Worm (Caenorhabditis elegans) whole organism, L2 larva: ENCODE measurements around the gene Y51H7C.7.

Source experiments
- F13H6.1 ChIP-seq: sonication (generic microtip); optimal IDR thresholded peaks from 2 replicates; lab custom pipeline; 2016; ENCODE audit warnings: missing genetic modification characterization, missing compliant biosample characterization
- R02D3.7 ChIP-seq: fragments of 150-350 bp; optimal IDR thresholded peaks from 2 replicates; lab custom pipeline; 2014; ENCODE audit warnings: missing biosample characterization, missing genetic modification characterization
- Y55F3AM.14 ChIP-seq: fragments of 200-800 bp; sonication (Bioruptor generic); optimal IDR thresholded peaks from 2 replicates; lab custom pipeline; 2018; ENCODE audit warnings: mild to moderate bottlenecking, missing genetic modification characterization, missing compliant biosample characterization
- ZK546.5 ChIP-seq: sonication (generic microtip); optimal IDR thresholded peaks from 2 replicates; lab custom pipeline; 2017; ENCODE audit warnings: missing biosample characterization, missing genetic modification characterization
- aly-2 ChIP-seq: fragments of 150-350 bp; optimal IDR thresholded peaks from 2 replicates; lab custom pipeline; 2014; ENCODE audit warnings: missing biosample characterization, missing genetic modification characterization
- ama-1 ChIP-seq: fragments of 150-350 bp; optimal IDR thresholded peaks from 2 replicates; lab custom pipeline; 2018; ENCODE audit warnings: inconsistent platforms
- blmp-1 ChIP-seq: sonication (generic microtip); optimal IDR thresholded peaks from 2 replicates; lab custom pipeline; 2017; ENCODE audit warnings: missing genetic modification characterization, mild to moderate bottlenecking, missing compliant biosample characterization, antibody characterized with exemption, moderate library complexity; ENCODE audit not compliant: insufficient read depth
- ceh-16 ChIP-seq: fragments of 150-350 bp; optimal IDR thresholded peaks from 2 replicates; lab custom pipeline; 2014; ENCODE audit warnings: missing biosample characterization, missing genetic modification characterization
- ceh-82 ChIP-seq: fragments of 150-350 bp; optimal IDR thresholded peaks from 2 replicates; lab custom pipeline; 2014; ENCODE audit warnings: missing biosample characterization, missing genetic modification characterization
- crh-2 ChIP-seq: sonication (generic microtip); optimal IDR thresholded peaks from 2 replicates; lab custom pipeline; 2017; ENCODE audit warnings: missing biosample characterization, missing genetic modification characterization
- dmd-4 ChIP-seq: sonication (generic microtip); optimal IDR thresholded peaks from 2 replicates; lab custom pipeline; 2017; ENCODE audit warnings: missing biosample characterization, missing genetic modification characterization
- egl-27 ChIP-seq: sonication (generic microtip); optimal IDR thresholded peaks from 3 replicates; lab custom pipeline; 2017; ENCODE audit warnings: missing biosample characterization, missing genetic modification reagents, missing genetic modification characterization
- elt-1 ChIP-seq: fragments of 150-350 bp; optimal IDR thresholded peaks from 2 replicates; lab custom pipeline; 2014; ENCODE audit warnings: missing biosample characterization, missing genetic modification characterization
- fos-1 ChIP-seq: fragments of 150-350 bp; optimal IDR thresholded peaks from 2 replicates; lab custom pipeline; 2014; ENCODE audit warnings: missing biosample characterization, missing genetic modification characterization
- lin-13 ChIP-seq: fragments of 150-350 bp; optimal IDR thresholded peaks from 2 replicates; lab custom pipeline; 2014; ENCODE audit warnings: missing biosample characterization, missing genetic modification reagents, missing genetic modification characterization
- lin-39 ChIP-seq: fragments of 150-350 bp; optimal IDR thresholded peaks from 2 replicates; lab custom pipeline; 2014; ENCODE audit warnings: missing biosample characterization, missing genetic modification reagents, missing genetic modification characterization
- lsy-2 ChIP-seq, 2 experiments: fragments of 150-350 bp in 1 of 2; sonication (generic microtip) in 1 of 2; optimal IDR thresholded peaks; 2 replicates each; lab custom pipeline; 2014 to 2017; ENCODE audit warnings: missing biosample characterization in 2 of 2, missing genetic modification characterization in 2 of 2
- mab-5 ChIP-seq: fragments of 150-350 bp; optimal IDR thresholded peaks from 2 replicates; lab custom pipeline; 2014; ENCODE audit warnings: missing biosample characterization, missing genetic modification characterization
- mbf-1 ChIP-seq: sonication (generic microtip); optimal IDR thresholded peaks from 2 replicates; lab custom pipeline; 2017; ENCODE audit warnings: missing biosample characterization, missing genetic modification characterization
- mdl-1 ChIP-seq, 2 experiments: fragments of 150-350 bp in 1 of 2; sonication (generic microtip) in 1 of 2; optimal IDR thresholded peaks; 2 replicates each; lab custom pipeline; 2017; ENCODE audit warnings: missing biosample characterization in 2 of 2, missing genetic modification characterization in 2 of 2
- nhr-10 ChIP-seq: sonication (generic microtip); optimal IDR thresholded peaks from 2 replicates; lab custom pipeline; 2017; ENCODE audit warnings: missing biosample characterization, missing genetic modification characterization
- nhr-11 ChIP-seq: fragments of 150-350 bp; optimal IDR thresholded peaks from 2 replicates; lab custom pipeline; 2014; ENCODE audit warnings: missing biosample characterization, missing genetic modification characterization
- nhr-12 ChIP-seq: fragments of 150-350 bp; optimal IDR thresholded peaks from 2 replicates; lab custom pipeline; 2014; ENCODE audit warnings: missing biosample characterization, missing genetic modification characterization
- nhr-129 ChIP-seq: fragments of 150-350 bp; optimal IDR thresholded peaks from 2 replicates; lab custom pipeline; 2014; ENCODE audit warnings: missing biosample characterization, missing genetic modification characterization
- nhr-21 ChIP-seq: fragments of 150-350 bp; optimal IDR thresholded peaks from 2 replicates; lab custom pipeline; 2014; ENCODE audit warnings: missing biosample characterization, missing genetic modification characterization
- nhr-237 ChIP-seq: fragments of 150-350 bp; optimal IDR thresholded peaks from 2 replicates; lab custom pipeline; 2014; ENCODE audit warnings: missing biosample characterization, missing genetic modification characterization
- nhr-25 ChIP-seq: fragments of 150-350 bp; sonication (generic microtip); optimal IDR thresholded peaks from 3 replicates; lab custom pipeline; 2014; ENCODE audit warnings: missing biosample characterization, missing genetic modification characterization
- nhr-77 ChIP-seq: fragments of 150-350 bp; optimal IDR thresholded peaks from 2 replicates; lab custom pipeline; 2014; ENCODE audit warnings: missing biosample characterization, missing genetic modification characterization
- peb-1 ChIP-seq: fragments of 150-350 bp; optimal IDR thresholded peaks from 2 replicates; lab custom pipeline; 2014; ENCODE audit warnings: missing biosample characterization, missing genetic modification characterization
- sem-4 ChIP-seq: fragments of 150-350 bp; optimal IDR thresholded peaks from 2 replicates; lab custom pipeline; 2014; ENCODE audit warnings: missing biosample characterization, missing genetic modification reagents, missing genetic modification characterization
- sma-3 ChIP-seq: sonication (generic microtip); optimal IDR thresholded peaks from 2 replicates; lab custom pipeline; 2016; ENCODE audit warnings: missing genetic modification reagents, missing genetic modification characterization, missing compliant biosample characterization
- sma-9 ChIP-seq, 2 experiments: fragments of 150-350 bp in 1 of 2; sonication (generic microtip) in 1 of 2; optimal IDR thresholded peaks; 2 replicates each; lab custom pipeline; 2014 to 2016; ENCODE audit warnings: missing genetic modification characterization in 2 of 2, mild to moderate bottlenecking in 1 of 2, missing biosample characterization in 1 of 2, missing compliant biosample characterization in 1 of 2, missing genetic modification reagents in 1 of 2, moderate library complexity in 1 of 2
- snpc-4 ChIP-seq: fragments of 150-350 bp; optimal IDR thresholded peaks from 2 replicates; lab custom pipeline; 2014; ENCODE audit warnings: missing biosample characterization, missing genetic modification characterization
- unc-55 ChIP-seq: fragments of 150-350 bp; sonication (generic microtip); optimal IDR thresholded peaks from 3 replicates; lab custom pipeline; 2014; ENCODE audit warnings: missing biosample characterization, missing genetic modification reagents, missing genetic modification characterization
- unc-62 ChIP-seq: fragments of 150-350 bp; optimal IDR thresholded peaks from 2 replicates; lab custom pipeline; 2014; ENCODE audit warnings: missing biosample characterization, missing genetic modification reagents, missing genetic modification characterization
- zag-1 ChIP-seq: fragments of 150-350 bp; optimal IDR thresholded peaks from 2 replicates; lab custom pipeline; 2014; ENCODE audit warnings: missing biosample characterization, missing genetic modification characterization
- ztf-1 ChIP-seq: fragments of 200-800 bp; sonication (Bioruptor generic); conservative IDR thresholded peaks from 2 replicates; pipeline ENCODE4 v1.3.6; 2022; ENCODE audit warnings: missing genetic modification characterization, missing compliant biosample characterization
- ztf-4 ChIP-seq: fragments of 150-350 bp; optimal IDR thresholded peaks from 2 replicates; lab custom pipeline; 2014; ENCODE audit warnings: missing biosample characterization, missing genetic modification characterization

Gene Y51H7C.7

ce11 chrII:1401474-1401873 is 895 bp upstream of the Y51H7C.7 start, which contains the start of gene Y51H7C.8:
Gene Y51H7C.8, plus strand, starts transcription at chrII:1401774.
- TF ChIP-seq ama-1 (lab: Kevin White, UChicago) (no peak), F13H6.1 (no peak), fos-1 (tag; lab: Kevin White, UChicago) (no peak), nhr-11 (tag; lab: Kevin White, UChicago) (no peak), nhr-25 (no peak), zag-1 (tag; lab: Kevin White, UChicago) (no peak), ZK546.5 (no peak), nhr-237 (no peak), nhr-12 (no peak), nhr-21 (tag; lab: Kevin White, UChicago) (no peak), mab-5 (tag; lab: Kevin White, UChicago) (no peak), ztf-4 (tag; lab: Kevin White, UChicago) (no peak), dmd-4 (tag; lab: Kevin White, UChicago) (no peak), lin-39 (tag; lab: Kevin White, UChicago) (no peak), snpc-4 (tag; lab: Kevin White, UChicago) (no peak)

DNA sequence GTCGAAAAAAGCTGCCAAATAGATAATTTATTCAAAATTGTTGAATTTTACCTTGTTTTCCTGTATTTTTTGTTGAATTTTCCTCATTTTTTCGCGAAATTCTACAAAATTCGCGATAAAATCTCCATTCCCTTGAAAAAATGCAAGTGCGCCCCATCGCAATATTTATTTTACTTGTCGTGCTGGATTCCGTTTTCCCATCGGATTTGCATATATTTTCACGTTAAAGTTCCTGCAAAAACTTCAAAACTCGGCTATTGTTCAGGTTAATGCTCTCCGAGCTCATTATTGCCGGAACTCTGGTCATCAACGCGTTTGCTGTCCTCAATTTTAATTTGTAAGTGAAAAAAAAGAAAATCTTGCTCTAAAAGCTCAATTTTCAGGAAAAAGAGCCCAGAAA is 687 bp downstream of the Y51H7C.7 start, which contains the start of the genes Y51H7C.41 and cogc-4:
Gene Y51H7C.41, plus strand, starts transcription at position 266 of the 400 bp plus-strand sequence.
Gene cogc-4, plus strand, starts transcription at position 386 of the 400 bp plus-strand sequence.
- TF ChIP-seq dmd-4 (tag; lab: Kevin White, UChicago) (no peak), nhr-25 (no peak), mbf-1 (tag; lab: Kevin White, UChicago) (no peak), ceh-82 (tag; lab: Kevin White, UChicago) (no peak)

DNA sequence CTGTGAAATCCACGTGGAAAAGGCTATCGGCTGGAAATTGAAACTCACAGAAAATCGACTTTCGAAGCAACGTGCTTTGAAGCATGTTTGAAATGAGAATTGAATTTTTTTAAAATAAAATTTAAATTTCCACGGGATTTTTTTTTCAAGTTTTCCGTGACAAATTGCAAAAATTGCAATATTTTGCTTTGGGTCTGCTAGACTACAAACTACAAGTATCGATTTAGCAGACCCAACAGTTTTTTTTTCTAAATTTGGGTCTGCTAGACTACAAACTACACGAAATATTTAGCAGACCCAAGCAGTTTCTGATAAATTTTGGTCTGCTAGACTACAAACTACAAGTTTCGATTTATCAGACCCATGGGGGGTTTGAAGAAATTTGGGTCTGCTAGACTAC is 9.0 kb downstream of the Y51H7C.7 start, which contains the start of gene Y51H7C.9:
Gene Y51H7C.9, minus strand, starts transcription at position 101 of the 400 bp plus-strand sequence.
- TF ChIP-seq ztf-1 (GFP tag; lab: Robert Waterston, UW) = no peak
- TF ChIP-seq, all 48 proteins: peak for 0

DNA sequence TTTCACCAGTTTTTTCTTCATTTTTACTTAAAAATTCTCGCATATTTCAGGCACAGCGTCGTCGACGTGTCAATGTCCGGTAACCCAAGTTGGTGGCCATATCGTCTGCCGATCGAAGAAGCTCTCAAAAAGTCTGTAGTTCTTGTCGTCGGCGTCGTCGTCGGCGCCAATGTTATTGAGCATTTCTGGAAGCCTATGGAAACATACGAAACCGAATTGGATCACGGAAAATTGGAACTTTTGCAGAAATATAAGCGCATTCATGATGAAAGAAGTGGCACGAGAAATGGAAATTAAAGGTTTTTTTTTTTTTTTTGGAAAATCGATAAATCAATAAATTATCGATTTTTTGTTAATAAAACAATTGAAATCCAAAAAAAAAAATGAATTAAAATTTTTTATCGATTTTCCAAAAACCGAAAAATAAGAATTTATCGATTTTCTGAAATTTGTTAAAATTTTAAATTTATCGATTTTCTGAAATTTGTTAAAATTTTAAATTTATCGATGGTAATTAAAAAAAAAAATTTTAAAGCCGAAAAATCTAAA is 10.1 kb downstream of the Y51H7C.7 start, which contains the start of gene alkb-1:
Gene alkb-1, plus strand, starts transcription at position 51 of the 549 bp plus-strand sequence.
- no peak for TF ChIP-seq nhr-10
- no peak for TF ChIP-seq Y55F3AM.14 (GFP tag; lab: Kevin White, UChicago)
- no peak for TF ChIP-seq egl-27 (tag; lab: Kevin White, UChicago)
- TF ChIP-seq nhr-25 = no peak
- no peak for TF ChIP-seq sem-4 (tag; lab: Kevin White, UChicago)
- no peak for TF ChIP-seq unc-55
- TF ChIP-seq ama-1 (lab: Kevin White, UChicago) = no peak
- no peak for TF ChIP-seq lin-39 (tag; lab: Kevin White, UChicago)
- no peak for TF ChIP-seq nhr-77 (tag; lab: Kevin White, UChicago)
- no peak for TF ChIP-seq crh-2 (tag; lab: Kevin White, UChicago)
- TF ChIP-seq peb-1 (tag; lab: Kevin White, UChicago) = no peak
- TF ChIP-seq ceh-82 (tag; lab: Kevin White, UChicago) = no peak
- TF ChIP-seq elt-1 (tag; lab: Kevin White, UChicago) = no peak
- TF ChIP-seq ceh-16 (tag; lab: Kevin White, UChicago) = no peak
- TF ChIP-seq F13H6.1 = no peak
- no peak for TF ChIP-seq mbf-1 (tag; lab: Kevin White, UChicago)
- no peak for TF ChIP-seq unc-62 (GFP tag; lab: Kevin White, UChicago)

- TF ChIP-seq nhr-12 (no peak), zag-1 (tag; lab: Kevin White, UChicago) (no peak), ztf-4 (tag; lab: Kevin White, UChicago) (no peak), nhr-21 (tag; lab: Kevin White, UChicago) (no peak), aly-2 (tag; lab: Kevin White, UChicago) (no peak), R02D3.7 (tag; lab: Kevin White, UChicago) (no peak), lsy-2 (tag; optimal IDR thresholded peaks at IDR 0.05; lab: Kevin White, UChicago) (no peak), sma-3 (GFP tag; lab: Kevin White, UChicago) (no peak), mbf-1 (tag; lab: Kevin White, UChicago) (no peak), mdl-1 (tag; optimal IDR thresholded peaks at IDR 0.05; lab: Kevin White, UChicago) (no peak), sem-4 (tag; lab: Kevin White, UChicago) (no peak), lin-13 (no peak), egl-27 (tag; lab: Kevin White, UChicago) (no peak), nhr-237 (no peak), crh-2 (tag; lab: Kevin White, UChicago) (no peak), sma-9 (GFP tag; optimal IDR thresholded peaks at IDR 0.05; lab: Kevin White, UChicago) (no peak), sma-9 (tag; optimal IDR thresholded peaks at IDR 0.05; lab: Kevin White, UChicago) (no peak), nhr-129 (tag; lab: Kevin White, UChicago) (no peak), blmp-1 (tag; lab: Kevin White, UChicago) (no peak)
- TF ChIP-seq, all 48 proteins: peak for 0
Observed at ce11 chrII:1419994-1420393, 17.6 kb downstream of the Y51H7C.7 start.
